Fruit fly (Drosophila melanogaster) Kc167 (cell line): ENCODE measurements around the gene CCAP-R.

Source experiments
- Myc ChIP-seq: fragments of >200 bp; optimal IDR thresholded peaks from 2 replicates; lab custom pipeline; 2017; ENCODE audit warnings: missing external identifiers
- Sin3A ChIP-seq: fragments of >200 bp; optimal IDR thresholded peaks from 2 replicates; lab custom pipeline; 2018; ENCODE audit warnings: missing external identifiers
- h ChIP-seq: fragments of >200 bp; optimal IDR thresholded peaks from 3 replicates; lab custom pipeline; 2018; ENCODE audit warnings: missing external identifiers
- insv ChIP-seq: fragments of >200 bp; optimal IDR thresholded peaks from 3 replicates; lab custom pipeline; 2018; ENCODE audit warnings: missing external identifiers
- psq ChIP-seq: fragments of >200 bp; optimal IDR thresholded peaks from 2 replicates; lab custom pipeline; 2017; ENCODE audit warnings: missing external identifiers
- ttk ChIP-seq: sonication (Bioruptor generic); optimal IDR thresholded peaks from 2 replicates; lab custom pipeline; 2017; ENCODE audit warnings: missing external identifiers

The CCAP-R gene

dm6 chr3R:25880971-25881809 is 74.9 kb downstream of the CCAP-R start, which contains the start of gene Tsp96F:
TSS of gene Tsp96F (minus strand) at chr3R:25881427.
- no peak for TF ChIP-seq h (lab: Kevin White, UChicago)
- TF ChIP-seq Myc (lab: Kevin White, UChicago), result no peak
- no peak for TF ChIP-seq ttk (lab: Kevin White, UChicago)
- TF ChIP-seq psq (lab: Kevin White, UChicago), result no peak
- no peak for TF ChIP-seq insv
- no peak for TF ChIP-seq Sin3A (lab: Kevin White, UChicago)

- TF ChIP-seq ttk (lab: Kevin White, UChicago), result no peak
- TF ChIP-seq Sin3A (lab: Kevin White, UChicago), result no peak
- TF ChIP-seq h (lab: Kevin White, UChicago), result no peak
- TF ChIP-seq psq (lab: Kevin White, UChicago), result no peak
- no peak for TF ChIP-seq Myc (lab: Kevin White, UChicago)
- no peak for TF ChIP-seq insv
These were observed 75.7 kb downstream of the CCAP-R start for dm6 chr3R:25880198-25880970.

- TF ChIP-seq ttk (lab: Kevin White, UChicago), result no peak
- no peak for TF ChIP-seq h (lab: Kevin White, UChicago)
- no peak for TF ChIP-seq insv
- no peak for TF ChIP-seq psq (lab: Kevin White, UChicago)
- TF ChIP-seq Sin3A (lab: Kevin White, UChicago), result no peak
- no peak for TF ChIP-seq Myc (lab: Kevin White, UChicago)
These were observed 76.7 kb downstream of the CCAP-R start for dm6 chr3R:25879324-25879766.

dm6 chr3R:25877064-25877463 is 79.0 kb downstream of the CCAP-R start:
- TF ChIP-seq insv (no peak), ttk (lab: Kevin White, UChicago) (no peak), Sin3A (lab: Kevin White, UChicago) (no peak), h (lab: Kevin White, UChicago) (no peak), psq (lab: Kevin White, UChicago) (no peak), Myc (lab: Kevin White, UChicago) (no peak)

- TF ChIP-seq insv, result no peak
- TF ChIP-seq Sin3A (lab: Kevin White, UChicago), result no peak
- no peak for TF ChIP-seq Myc (lab: Kevin White, UChicago)
- no peak for TF ChIP-seq psq (lab: Kevin White, UChicago)
- TF ChIP-seq ttk (lab: Kevin White, UChicago), result no peak
- no peak for TF ChIP-seq h (lab: Kevin White, UChicago)
These were observed 79.4 kb downstream of the CCAP-R start for dm6 chr3R:25876639-25877038.
